Fruit fly (Drosophila melanogaster) whole organism, pupa: ENCODE results near the gene Pgd.

Experiments
- CG10348 ChIP-seq: fragments of 200-800 bp; sonication (Bioruptor generic); IDR thresholded peaks from 2 replicates; pipeline ENCODE4 v1.3.6; 2022; ENCODE audit warnings: missing biosample characterization, missing genetic modification characterization
- CG12605 ChIP-seq: fragments of 200-800 bp; sonication (Bioruptor generic); IDR thresholded peaks from 2 replicates; pipeline ENCODE4 v1.3.6; 2022; ENCODE audit warnings: missing biosample characterization, missing genetic modification characterization
- CG13204 ChIP-seq: fragments of 200-800 bp; sonication (Bioruptor generic); optimal IDR thresholded peaks from 2 replicates; lab custom pipeline; 2018; ENCODE audit warnings: missing biosample characterization, mild to moderate bottlenecking, missing genetic modification characterization, moderate library complexity
- CG14655 ChIP-seq: fragments of 200-800 bp; sonication (Bioruptor generic); optimal IDR thresholded peaks from 3 replicates; lab custom pipeline; 2017; ENCODE audit warnings: mild to moderate bottlenecking, missing biosample characterization, missing genetic modification reagents, missing genetic modification characterization
- CG15710 ChIP-seq: fragments of 200-800 bp; sonication (Bioruptor generic); optimal IDR thresholded peaks from 2 replicates; lab custom pipeline; 2018; ENCODE audit warnings: missing biosample characterization, mild to moderate bottlenecking, missing genetic modification characterization, moderate library complexity
- CG17806 ChIP-seq: fragments of 200-800 bp; sonication (Bioruptor generic); optimal IDR thresholded peaks from 2 replicates; lab custom pipeline; 2018; ENCODE audit warnings: missing biosample characterization, mild to moderate bottlenecking, missing genetic modification characterization, moderate library complexity
- CG32121 ChIP-seq: fragments of 200-800 bp; sonication (Bioruptor generic); IDR thresholded peaks from 2 replicates; pipeline ENCODE4 v1.3.6; 2022; ENCODE audit warnings: missing biosample characterization, missing genetic modification characterization
- CG34367 ChIP-seq: fragments of 200-800 bp; sonication (Bioruptor generic); optimal IDR thresholded peaks from 2 replicates; lab custom pipeline; 2018; ENCODE audit warnings: missing biosample characterization, mild to moderate bottlenecking, missing genetic modification characterization
- CG4496 ChIP-seq: fragments of 200-800 bp; sonication (Bioruptor generic); IDR thresholded peaks from 3 replicates; pipeline ENCODE4 v1.3.6; 2022; ENCODE audit warnings: missing biosample characterization, missing genetic modification characterization
- CG8159 ChIP-seq: fragments of 200-800 bp; sonication (Bioruptor generic); optimal IDR thresholded peaks from 3 replicates; lab custom pipeline; 2018; ENCODE audit warnings: missing biosample characterization, mild to moderate bottlenecking, missing genetic modification characterization, moderate library complexity
- CG8301 ChIP-seq: fragments of 200-800 bp; sonication (Bioruptor generic); optimal IDR thresholded peaks from 2 replicates; lab custom pipeline; 2018; ENCODE audit warnings: missing biosample characterization, mild to moderate bottlenecking, missing genetic modification characterization
- CG9948 ChIP-seq: fragments of 200-800 bp; sonication (Bioruptor generic); optimal IDR thresholded peaks from 2 replicates; lab custom pipeline; 2018; ENCODE audit warnings: missing biosample characterization, mild to moderate bottlenecking, missing genetic modification characterization, moderate library complexity
- D1 ChIP-seq: fragments of 200-800 bp; sonication (Bioruptor generic); optimal IDR thresholded peaks from 2 replicates; lab custom pipeline; 2018; ENCODE audit warnings: missing biosample characterization, mild to moderate bottlenecking, missing genetic modification characterization, moderate library complexity
- EcR ChIP-seq: fragments of 200-800 bp; sonication (Bioruptor generic); optimal IDR thresholded peaks from 3 replicates; lab custom pipeline; 2019; ENCODE audit warnings: missing biosample characterization, missing genetic modification characterization, mild to moderate bottlenecking, moderate library complexity, missing genetic modification reagents
- Ets98B ChIP-seq: fragments of 200-800 bp; sonication (Bioruptor generic); IDR thresholded peaks from 2 replicates; pipeline ENCODE4 v1.3.6; 2022; ENCODE audit warnings: missing biosample characterization, missing genetic modification characterization
- Pif1A ChIP-seq: fragments of 200-800 bp; sonication (Bioruptor generic); optimal IDR thresholded peaks from 3 replicates; lab custom pipeline; 2016; ENCODE audit warnings: missing biosample characterization, missing genetic modification characterization
- Pif1B ChIP-seq: fragments of 200-800 bp; sonication (Bioruptor generic); optimal IDR thresholded peaks from 3 replicates; lab custom pipeline; 2016; ENCODE audit warnings: missing biosample characterization, missing genetic modification characterization
- Snoo ChIP-seq: fragments of 200-800 bp; sonication (Bioruptor generic); optimal IDR thresholded peaks from 3 replicates; lab custom pipeline; 2017; ENCODE audit warnings: missing biosample characterization, mild to moderate bottlenecking, missing genetic modification characterization, inconsistent platforms
- fd96Ca ChIP-seq: fragments of 200-800 bp; sonication (Bioruptor generic); IDR thresholded peaks from 3 replicates; pipeline ENCODE4 v1.3.6; 2022; ENCODE audit warnings: missing biosample characterization, missing genetic modification characterization
- gl ChIP-seq: fragments of 200-800 bp; sonication (Bioruptor generic); optimal IDR thresholded peaks from 2 replicates; lab custom pipeline; 2018; ENCODE audit warnings: missing biosample characterization, mild to moderate bottlenecking, missing genetic modification characterization
- rn ChIP-seq: fragments of 200-800 bp; sonication (Bioruptor generic); IDR thresholded peaks from 2 replicates; pipeline ENCODE4 v1.3.6; 2022; ENCODE audit warnings: missing biosample characterization, missing genetic modification characterization

The Pgd gene

DNA sequence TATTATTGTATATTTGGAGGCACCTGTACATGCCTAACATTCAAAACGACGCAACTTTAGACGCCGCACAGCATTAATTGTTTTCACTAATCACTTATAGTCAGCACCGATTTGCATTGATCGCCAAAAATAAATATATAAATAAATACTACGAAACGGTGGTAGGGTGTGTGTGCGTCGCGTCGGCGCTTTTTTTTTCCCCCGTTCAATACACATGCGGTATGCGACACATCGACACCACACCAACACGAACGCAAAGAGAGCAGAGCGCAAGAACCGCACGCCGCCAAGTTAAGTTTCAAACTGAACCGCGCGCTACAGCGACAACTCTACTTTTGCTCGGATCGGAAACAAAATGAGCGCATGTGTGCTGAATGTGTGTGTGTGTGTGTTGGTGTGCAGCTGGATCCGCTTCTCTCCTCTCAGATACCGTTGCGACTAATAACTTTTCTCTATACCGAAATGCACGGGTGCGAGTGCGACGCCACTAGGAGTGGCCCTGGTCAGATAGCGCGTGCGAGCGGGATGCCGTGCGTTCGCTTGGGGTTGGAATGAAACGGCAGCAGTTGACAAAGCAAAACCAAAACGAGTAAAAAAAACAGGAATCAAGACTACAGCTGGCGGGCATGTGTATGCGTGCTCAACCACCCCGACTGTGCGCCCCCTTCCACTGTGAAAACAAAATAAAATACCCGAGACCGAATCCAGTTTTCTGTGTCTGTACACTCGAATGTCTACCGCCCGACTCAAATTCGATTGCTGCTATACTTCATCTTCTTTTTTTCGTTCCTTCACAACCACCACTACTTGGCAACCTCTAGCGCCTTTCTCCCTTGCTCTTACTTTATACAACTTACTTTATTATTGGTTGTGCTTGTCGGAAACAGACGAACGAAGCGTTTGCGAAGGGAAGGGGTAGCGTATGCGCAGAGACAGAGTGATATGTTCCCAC is 21.6 kb upstream of the Pgd start, which contains the start of gene ph-d:
TSS of gene ph-d (minus strand) at position 274 of the 952 bp plus-strand sequence.
- TF ChIP-seq fd96Ca (peak; percentile 89), CG14655 (GFP tag; lab: Kevin White, UChicago) (peak; percentile 82), Ets98B (peak; percentile 84), CG13204 (GFP tag; lab: Kevin White, UChicago) (peak; percentile 78), CG4496 (GFP tag; lab: Robert Waterston, UW) (peak; percentile 93), rn (peak; percentile 90), CG8159 (tag; lab: Kevin White, UChicago) (peak; percentile 60), Pif1A (GFP tag; lab: Kevin White, UChicago) (peak; percentile 29), CG15710 (tag; lab: Kevin White, UChicago) (peak; percentile 69), EcR (GFP tag; lab: Kevin White, UChicago) (peak; percentile 10), Pif1B (GFP tag; lab: Kevin White, UChicago) (no peak), CG9948 (tag; lab: Kevin White, UChicago) (peak; percentile 24), CG12605 (GFP tag; lab: Robert Waterston, UW) (peak; percentile 88), CG17806 (tag; lab: Kevin White, UChicago) (peak; percentile 60), CG32121 (GFP tag; lab: Robert Waterston, UW) (peak; percentile 88), CG10348 (GFP tag; lab: Robert Waterston, UW) (no peak), D1 (tag; lab: Kevin White, UChicago) (no peak), CG34367 (tag; lab: Kevin White, UChicago) (peak; percentile 88), gl (peak; percentile 97), Snoo (tag; lab: Kevin White, UChicago) (peak; percentile 61), CG8301 (tag; lab: Kevin White, UChicago) (peak; percentile 76)

DNA sequence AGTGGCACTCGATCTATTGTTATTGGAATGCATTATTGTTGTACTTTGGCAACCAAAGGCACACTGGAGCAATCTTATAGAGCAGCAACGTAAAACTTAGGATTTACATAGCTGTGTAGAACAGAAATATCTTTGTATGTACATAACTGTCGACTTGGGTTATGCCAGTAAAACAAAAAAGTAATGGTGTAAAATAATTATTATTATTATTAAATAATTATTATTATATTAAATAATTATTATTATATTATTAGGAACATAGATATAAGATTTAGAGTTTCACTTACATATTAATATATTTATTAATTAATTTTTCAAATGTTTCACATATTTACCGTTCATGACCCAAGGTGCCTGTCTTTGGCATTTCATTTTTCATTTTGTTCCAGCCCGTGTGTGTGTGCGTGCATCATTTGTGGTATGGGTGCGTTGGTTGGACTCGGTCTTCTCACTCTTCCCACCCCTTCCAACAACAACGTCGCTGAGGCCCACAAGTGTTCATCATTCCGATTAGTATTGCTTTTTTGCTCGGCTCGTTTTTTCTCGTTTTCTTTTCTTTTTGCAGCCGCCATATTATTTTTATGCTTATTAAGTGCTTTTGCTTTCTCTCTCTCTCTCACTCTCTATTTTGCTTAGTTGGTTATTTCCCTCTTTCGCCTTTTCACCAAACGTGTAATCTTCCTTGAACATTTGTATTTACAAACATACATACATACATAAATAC is 20.8 kb upstream of the Pgd start:
- peak; percentile 94 for TF ChIP-seq CG15710 (tag; lab: Kevin White, UChicago)
- TF ChIP-seq Snoo (tag; lab: Kevin White, UChicago), result peak; percentile 89
- TF ChIP-seq CG32121 (GFP tag; lab: Robert Waterston, UW), result peak; percentile 58; the same call in 1 of the 2 replicates
- TF ChIP-seq CG4496 (GFP tag; lab: Robert Waterston, UW), result peak; percentile 94
- peak; percentile 69 for TF ChIP-seq CG13204 (GFP tag; lab: Kevin White, UChicago)
- TF ChIP-seq fd96Ca, result peak; percentile 82
- peak; percentile 95 for TF ChIP-seq gl
- TF ChIP-seq CG12605 (GFP tag; lab: Robert Waterston, UW), result peak; percentile 95
- TF ChIP-seq Pif1A (GFP tag; lab: Kevin White, UChicago), result peak; percentile 82
- peak; percentile 12 for TF ChIP-seq EcR (GFP tag; lab: Kevin White, UChicago)
- TF ChIP-seq CG10348 (GFP tag; lab: Robert Waterston, UW), result peak; percentile 75
- TF ChIP-seq CG14655 (GFP tag; lab: Kevin White, UChicago), result peak; percentile 93
- peak; percentile 53 for TF ChIP-seq CG8301 (tag; lab: Kevin White, UChicago)
- TF ChIP-seq D1 (tag; lab: Kevin White, UChicago), result peak; percentile 90
- TF ChIP-seq rn, result peak; percentile 90
- peak; percentile 82 for TF ChIP-seq CG34367 (tag; lab: Kevin White, UChicago)
- TF ChIP-seq CG9948 (tag; lab: Kevin White, UChicago), result peak; percentile 96
- peak; percentile 67 for TF ChIP-seq Pif1B (GFP tag; lab: Kevin White, UChicago)
- peak; percentile 97 for TF ChIP-seq CG8159 (tag; lab: Kevin White, UChicago)
- peak; percentile 86 for TF ChIP-seq CG17806 (tag; lab: Kevin White, UChicago)
- TF ChIP-seq Ets98B, result peak; percentile 84

DNA sequence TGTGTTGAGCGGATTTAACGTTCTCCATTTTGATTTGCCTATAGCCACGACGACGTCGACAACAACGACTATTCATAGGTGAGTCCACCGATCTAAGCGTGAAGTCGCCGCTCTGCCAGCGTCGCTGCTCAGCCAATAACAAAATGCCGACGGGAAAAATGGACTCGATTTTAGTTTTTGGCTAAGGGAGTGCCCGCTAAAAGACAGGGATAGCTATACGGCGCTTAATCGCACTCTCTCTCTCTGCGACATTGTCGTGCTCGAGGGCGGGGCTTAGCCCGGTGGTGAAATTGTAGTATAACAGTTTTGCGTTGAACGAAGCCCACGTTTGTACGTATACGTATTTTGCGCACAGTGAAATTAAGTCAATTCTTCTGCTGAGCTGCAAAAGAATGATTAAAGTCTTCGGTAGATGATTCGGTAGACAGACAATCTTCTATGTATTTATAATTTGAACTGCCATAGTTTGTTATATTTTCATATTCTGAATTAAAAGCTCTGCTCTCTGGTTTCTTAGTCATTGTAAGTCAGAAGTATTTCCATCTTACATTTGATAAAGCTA is 19.3 kb upstream of the Pgd start:
- TF ChIP-seq D1 (tag; lab: Kevin White, UChicago) (no peak), CG4496 (GFP tag; lab: Robert Waterston, UW) (peak; percentile 60; the same call in 1 of the 3 replicates), CG8159 (tag; lab: Kevin White, UChicago) (no peak), Ets98B (peak; percentile 19; the same call in 1 of the 2 replicates), CG15710 (tag; lab: Kevin White, UChicago) (no peak), gl (no peak), CG14655 (GFP tag; lab: Kevin White, UChicago) (no peak), CG9948 (tag; lab: Kevin White, UChicago) (no peak), CG34367 (tag; lab: Kevin White, UChicago) (no peak), CG12605 (GFP tag; lab: Robert Waterston, UW) (0 out of 2 replicates have a peak, but pooled peaks have one; percentile 20), fd96Ca (no peak)

DNA sequence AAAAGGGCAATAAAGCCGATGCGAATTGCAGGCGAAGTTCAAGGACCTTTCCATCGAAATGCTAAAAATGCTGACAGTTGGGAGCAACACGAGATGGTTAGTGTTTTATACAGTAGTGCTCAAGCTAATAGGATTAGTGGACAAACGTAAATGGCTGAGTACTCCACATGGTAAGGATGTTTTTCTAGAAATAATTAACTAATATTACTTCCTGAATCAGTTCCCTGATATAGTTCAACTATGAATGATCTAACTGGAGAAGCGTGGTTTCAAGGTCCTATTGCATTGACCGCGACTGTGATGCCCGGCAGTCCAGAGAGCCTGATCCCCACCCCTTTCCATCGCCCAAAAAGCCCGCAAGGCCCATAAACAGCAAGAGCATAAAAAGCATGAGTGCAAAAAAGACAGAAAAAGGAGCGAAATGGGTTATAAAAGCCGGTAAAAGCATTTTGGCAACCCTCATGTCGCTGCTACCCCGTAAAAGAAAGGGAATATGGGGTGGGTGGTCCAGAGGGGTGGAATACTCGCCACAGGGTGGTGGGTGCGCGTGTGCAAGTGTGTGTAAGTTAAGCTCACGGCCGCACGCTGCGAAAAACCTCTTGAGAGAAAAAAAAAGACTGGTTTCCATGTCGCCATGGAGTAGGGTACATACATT is 10.6 kb upstream of the Pgd start:
- TF ChIP-seq Pif1B (GFP tag; lab: Kevin White, UChicago) (peak; percentile 74), CG12605 (GFP tag; lab: Robert Waterston, UW) (peak; percentile 74), CG8159 (tag; lab: Kevin White, UChicago) (peak; percentile 87), Pif1A (GFP tag; lab: Kevin White, UChicago) (peak; percentile 71), rn (0 out of 2 replicates have a peak, but pooled peaks have one; percentile 23), CG34367 (tag; lab: Kevin White, UChicago) (peak; percentile 83), Snoo (tag; lab: Kevin White, UChicago) (peak; percentile 88), gl (peak; percentile 68), CG14655 (GFP tag; lab: Kevin White, UChicago) (peak; percentile 80), CG13204 (GFP tag; lab: Kevin White, UChicago) (peak; percentile 3), CG9948 (tag; lab: Kevin White, UChicago) (peak; percentile 81), EcR (GFP tag; lab: Kevin White, UChicago) (peak; percentile 26), CG32121 (GFP tag; lab: Robert Waterston, UW) (no peak), CG17806 (tag; lab: Kevin White, UChicago) (peak; percentile 82), CG15710 (tag; lab: Kevin White, UChicago) (peak; percentile 85), fd96Ca (peak; percentile 79), D1 (tag; lab: Kevin White, UChicago) (peak; percentile 15), CG4496 (GFP tag; lab: Robert Waterston, UW) (peak; percentile 85), CG8301 (tag; lab: Kevin White, UChicago) (peak; percentile 67), CG10348 (GFP tag; lab: Robert Waterston, UW) (no peak), Ets98B (peak; percentile 53)
